Worm (Caenorhabditis elegans) whole organism, L3 larva: ENCODE data around the gene sec-24.1.

Experiments used
- ama-1 ChIP-seq: fragments of 150-350 bp; optimal IDR thresholded peaks from 2 replicates; lab custom pipeline; 2018
- ceh-16 ChIP-seq: sonication (generic microtip); optimal IDR thresholded peaks from 2 replicates; lab custom pipeline; 2017; ENCODE audit warnings: missing biosample characterization, missing genetic modification characterization
- lin-39 ChIP-seq: fragments of 150-350 bp; optimal IDR thresholded peaks from 2 replicates; lab custom pipeline; 2018; ENCODE audit warnings: missing biosample characterization, missing genetic modification reagents, missing genetic modification characterization
- nhr-28 ChIP-seq: fragments of 150-350 bp; optimal IDR thresholded peaks from 2 replicates; lab custom pipeline; 2014; ENCODE audit warnings: missing biosample characterization, missing genetic modification characterization
- snpc-4 ChIP-seq: fragments of 150-350 bp; optimal IDR thresholded peaks from 2 replicates; lab custom pipeline; 2014; ENCODE audit warnings: missing biosample characterization, missing genetic modification characterization
- unc-39 ChIP-seq: sonication (generic microtip); optimal IDR thresholded peaks from 4 replicates; lab custom pipeline; 2017; ENCODE audit warnings: missing biosample characterization, missing genetic modification characterization

DNA sequence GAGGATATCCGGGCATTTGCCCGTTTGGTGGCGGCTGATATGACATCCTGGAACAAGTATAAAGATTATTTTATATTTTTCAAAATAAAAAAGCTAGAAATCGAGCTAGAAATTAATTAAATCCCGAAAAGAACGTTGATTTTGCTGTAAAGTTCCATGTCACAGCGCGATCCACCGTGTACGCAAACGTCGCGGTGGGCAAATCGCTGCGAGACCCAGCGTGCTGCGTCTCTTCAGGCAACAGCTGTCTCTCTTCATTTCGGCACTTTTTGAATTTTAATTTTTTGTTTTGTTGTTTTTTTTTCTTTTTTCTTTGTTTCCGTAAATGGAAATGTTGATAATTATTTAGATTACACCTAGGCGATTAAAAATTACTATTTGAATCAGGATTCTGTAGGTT, at the start of gene sec-24.1:
- no peak for TF ChIP-seq nhr-28 (tag; lab: Kevin White, UChicago)
- TF ChIP-seq ceh-16 (tag; lab: Kevin White, UChicago), result no peak
- peak; percentile 67 for TF ChIP-seq snpc-4 (tag; lab: Kevin White, UChicago)
- TF ChIP-seq lin-39 (tag; lab: Kevin White, UChicago), result peak; percentile 88
- no peak for TF ChIP-seq unc-39 (tag; lab: Kevin White, UChicago)
- TF ChIP-seq ama-1, result no peak
